Worm (Caenorhabditis elegans) whole organism, young adult: ENCODE data around the gene bbs-5.

Experiments used
- C17E4.6 ChIP-seq: fragments of 200-800 bp; sonication (Bioruptor generic); IDR thresholded peaks from 2 replicates; pipeline ENCODE4 v1.3.6; 2022; ENCODE audit warnings: missing genetic modification reagents, missing genetic modification characterization, missing compliant biosample characterization
- F22D6.2 ChIP-seq: sonication (generic microtip); optimal IDR thresholded peaks from 2 replicates; lab custom pipeline; 2016; ENCODE audit warnings: mild to moderate bottlenecking, missing genetic modification characterization, missing compliant biosample characterization
- F39B2.1 ChIP-seq: fragments of 200-800 bp; sonication (Bioruptor generic); IDR thresholded peaks from 2 replicates; pipeline ENCODE4 v1.3.6; 2022; ENCODE audit warnings: missing genetic modification reagents, missing genetic modification characterization, missing compliant biosample characterization
- F49E8.2 ChIP-seq: sonication (generic microtip); optimal IDR thresholded peaks from 3 replicates; lab custom pipeline; 2017; ENCODE audit warnings: missing genetic modification characterization, mild to moderate bottlenecking, missing compliant biosample characterization, antibody characterized with exemption, moderate library complexity; ENCODE audit not compliant: insufficient read depth
- K11D2.4 ChIP-seq: fragments of 200-800 bp; sonication (Bioruptor generic); IDR thresholded peaks from 2 replicates; pipeline ENCODE4 v1.3.6; 2022; ENCODE audit warnings: missing genetic modification reagents, missing genetic modification characterization, missing compliant biosample characterization
- T07F8.4 ChIP-seq: sonication (generic microtip); optimal IDR thresholded peaks from 2 replicates; lab custom pipeline; 2016; ENCODE audit warnings: mild to moderate bottlenecking, missing genetic modification characterization, moderate library complexity, missing compliant biosample characterization
- Y53F4B.3 ChIP-seq: fragments of 200-800 bp; sonication (Bioruptor generic); IDR thresholded peaks from 2 replicates; pipeline ENCODE4 v1.3.6; 2022; ENCODE audit warnings: missing genetic modification reagents, missing genetic modification characterization, missing compliant biosample characterization
- Y53G8AR.9 ChIP-seq: fragments of 200-800 bp; sonication (Bioruptor generic); conservative IDR thresholded peaks from 2 replicates; pipeline ENCODE4 v1.3.6; 2022; ENCODE audit warnings: missing genetic modification reagents, missing genetic modification characterization, missing compliant biosample characterization
- ZK185.1 ChIP-seq: sonication (generic microtip); optimal IDR thresholded peaks from 2 replicates; lab custom pipeline; 2016; ENCODE audit warnings: mild to moderate bottlenecking, missing genetic modification characterization, missing compliant biosample characterization; ENCODE audit not compliant: poor library complexity, severe bottlenecking
- ama-1 ChIP-seq, 3 experiments: fragments of 150-350 bp in 1 of 3; sonication (generic microtip) in 2 of 3; optimal IDR thresholded peaks; 2 replicates each; lab custom pipeline; 2014 to 2018; ENCODE audit warnings: missing biosample characterization in 2 of 3, missing genetic modification characterization in 2 of 3, missing genetic modification reagents in 2 of 3
- atf-7 ChIP-seq: sonication (generic microtip); optimal IDR thresholded peaks from 2 replicates; lab custom pipeline; 2017; ENCODE audit warnings: mild to moderate bottlenecking, missing genetic modification characterization, missing compliant biosample characterization
- ceh-27 ChIP-seq: fragments of 200-800 bp; sonication (Bioruptor generic); optimal IDR thresholded peaks from 2 replicates; lab custom pipeline; 2018; ENCODE audit warnings: mild to moderate bottlenecking, missing genetic modification characterization, moderate library complexity, missing compliant biosample characterization
- ceh-40 ChIP-seq: fragments of 200-800 bp; sonication (Bioruptor generic); IDR thresholded peaks from 2 replicates; pipeline ENCODE4 v1.3.6; 2022; ENCODE audit warnings: missing genetic modification characterization, missing compliant biosample characterization
- ceh-58 ChIP-seq: fragments of 200-800 bp; sonication (Bioruptor generic); IDR thresholded peaks from 2 replicates; pipeline ENCODE4 v1.3.6; 2022; ENCODE audit warnings: missing genetic modification characterization, missing compliant biosample characterization
- ceh-91 ChIP-seq: fragments of 200-800 bp; sonication (Bioruptor generic); IDR thresholded peaks from 2 replicates; pipeline ENCODE4 v1.3.6; 2022; ENCODE audit warnings: missing genetic modification reagents, missing genetic modification characterization, missing compliant biosample characterization
- egrh-3 ChIP-seq: fragments of 200-800 bp; sonication (Bioruptor generic); IDR thresholded peaks from 2 replicates; pipeline ENCODE4 v1.3.6; 2022; ENCODE audit warnings: missing genetic modification reagents, missing genetic modification characterization, missing compliant biosample characterization
- ekl-4 ChIP-seq: fragments of 200-800 bp; sonication (Bioruptor generic); IDR thresholded peaks from 2 replicates; pipeline ENCODE4 v1.3.6; 2022; ENCODE audit warnings: missing genetic modification reagents, missing genetic modification characterization, missing compliant biosample characterization
- ets-4 ChIP-seq: fragments of 200-800 bp; sonication (Bioruptor generic); optimal IDR thresholded peaks from 2 replicates; lab custom pipeline; 2018; ENCODE audit warnings: mild to moderate bottlenecking, missing genetic modification characterization, missing compliant biosample characterization
- him-1 ChIP-seq: sonication (generic microtip); optimal IDR thresholded peaks from 2 replicates; lab custom pipeline; 2016; ENCODE audit warnings: missing genotype, missing genetic modification reagents, missing genetic modification characterization, missing compliant biosample characterization
- hrde-1 ChIP-seq: sonication (generic microtip); optimal IDR thresholded peaks from 2 replicates; lab custom pipeline; 2016; ENCODE audit warnings: missing genetic modification characterization, mild to moderate bottlenecking, missing compliant biosample characterization, moderate library complexity, missing genotype, missing genetic modification reagents, borderline replicate concordance
- lin-26 ChIP-seq: fragments of 200-800 bp; sonication (Bioruptor generic); IDR thresholded peaks from 2 replicates; pipeline ENCODE4 v1.3.6; 2022; ENCODE audit warnings: missing genetic modification reagents, missing genetic modification characterization, missing compliant biosample characterization
- lin-35 ChIP-seq, 3 experiments: fragments of 150-350 bp in 2 of 3; sonication (generic microtip) in 1 of 3; optimal IDR thresholded peaks; 2 replicates each; lab custom pipeline; 2014 to 2018; ENCODE audit warnings: missing biosample characterization in 3 of 3, missing genetic modification characterization in 3 of 3, missing genetic modification reagents in 3 of 3
- lin-40 ChIP-seq: sonication (generic microtip); optimal IDR thresholded peaks from 2 replicates; lab custom pipeline; 2016; ENCODE audit warnings: missing genetic modification characterization, mild to moderate bottlenecking, missing compliant biosample characterization, missing genotype, missing genetic modification reagents
- lir-1 ChIP-seq: fragments of 200-800 bp; sonication (Bioruptor generic); conservative IDR thresholded peaks from 2 replicates; pipeline ENCODE4 v1.3.6; 2022; ENCODE audit warnings: missing genetic modification reagents, missing genetic modification characterization, missing compliant biosample characterization
- madf-8 ChIP-seq: fragments of 200-800 bp; sonication (Bioruptor generic); conservative IDR thresholded peaks from 2 replicates; pipeline ENCODE4 v1.3.6; 2022; ENCODE audit warnings: missing genetic modification reagents, missing genetic modification characterization, missing compliant biosample characterization
- mes-4 ChIP-seq: sonication (generic microtip); optimal IDR thresholded peaks from 2 replicates; lab custom pipeline; 2016; ENCODE audit warnings: missing genotype, missing genetic modification characterization, missing compliant biosample characterization
- nhr-120 ChIP-seq: fragments of 200-800 bp; sonication (Bioruptor generic); IDR thresholded peaks from 2 replicates; pipeline ENCODE4 v1.3.6; 2022; ENCODE audit warnings: missing genetic modification characterization, missing compliant biosample characterization
- nhr-27 ChIP-seq: fragments of 200-800 bp; sonication (Bioruptor generic); optimal IDR thresholded peaks from 2 replicates; lab custom pipeline; 2018; ENCODE audit warnings: mild to moderate bottlenecking, missing genetic modification characterization, moderate library complexity, missing compliant biosample characterization
- nhr-80 ChIP-seq: sonication (generic microtip); optimal IDR thresholded peaks from 2 replicates; lab custom pipeline; 2016; ENCODE audit warnings: missing genetic modification characterization, missing compliant biosample characterization
- rec-8 ChIP-seq, 2 experiments: sonication (generic microtip); optimal IDR thresholded peaks; 2 replicates each; lab custom pipeline; 2016; ENCODE audit warnings: mild to moderate bottlenecking in 2 of 2, missing genetic modification characterization in 2 of 2, missing genetic modification reagents in 2 of 2, missing genotype in 2 of 2, missing biosample characterization in 1 of 2, missing compliant biosample characterization in 1 of 2, moderate library complexity in 1 of 2
- repo-1 ChIP-seq: sonication (generic microtip); optimal IDR thresholded peaks from 2 replicates; lab custom pipeline; 2017; ENCODE audit warnings: mild to moderate bottlenecking, missing genetic modification characterization, missing compliant biosample characterization
- sdz-38 ChIP-seq: sonication (generic microtip); optimal IDR thresholded peaks from 2 replicates; lab custom pipeline; 2016; ENCODE audit warnings: missing genotype, missing genetic modification characterization, missing compliant biosample characterization
- sea-2 ChIP-seq: fragments of 200-800 bp; sonication (Bioruptor generic); IDR thresholded peaks from 2 replicates; pipeline ENCODE4 v1.3.6; 2022; ENCODE audit warnings: missing genetic modification characterization, missing compliant biosample characterization
- snpc-4 ChIP-seq, 5 experiments: fragments of 150-350 bp in 1 of 5; sonication (generic microtip) in 4 of 5; optimal IDR thresholded peaks; 2 replicates each; lab custom pipeline; 2014 to 2018; ENCODE audit warnings: missing genetic modification characterization in 5 of 5, missing biosample characterization in 3 of 5, antibody characterized with exemption in 2 of 5, mild to moderate bottlenecking in 2 of 5, missing compliant biosample characterization in 2 of 5, missing genotype in 2 of 5, moderate library complexity in 2 of 5, missing genetic modification reagents in 1 of 5
- somi-1 ChIP-seq: fragments of 200-800 bp; sonication (Bioruptor generic); optimal IDR thresholded peaks from 2 replicates; lab custom pipeline; 2018; ENCODE audit warnings: mild to moderate bottlenecking, missing genetic modification characterization, missing compliant biosample characterization
- tbx-9 ChIP-seq: sonication (generic microtip); optimal IDR thresholded peaks from 2 replicates; lab custom pipeline; 2016; ENCODE audit warnings: borderline replicate concordance, missing genetic modification characterization, inconsistent platforms, missing compliant biosample characterization
- tlf-1 ChIP-seq: fragments of 200-800 bp; sonication (Bioruptor generic); optimal IDR thresholded peaks from 2 replicates; lab custom pipeline; 2018; ENCODE audit warnings: mild to moderate bottlenecking, missing genetic modification characterization, missing compliant biosample characterization
- unc-130 ChIP-seq: sonication (generic microtip); optimal IDR thresholded peaks from 2 replicates; lab custom pipeline; 2016; ENCODE audit warnings: missing genetic modification reagents, missing genetic modification characterization, missing compliant biosample characterization
- unc-62 ChIP-seq: fragments of 150-350 bp; optimal IDR thresholded peaks from 2 replicates; lab custom pipeline; 2014; ENCODE audit warnings: missing biosample characterization, missing genetic modification reagents, missing genetic modification characterization
- xnd-1 ChIP-seq: sonication (generic microtip); optimal IDR thresholded peaks from 2 replicates; lab custom pipeline; 2016; ENCODE audit warnings: missing genotype, missing genetic modification reagents, missing genetic modification characterization, missing compliant biosample characterization
- zfh-2 ChIP-seq: fragments of 200-800 bp; sonication (Bioruptor generic); conservative IDR thresholded peaks from 2 replicates; pipeline ENCODE4 v1.3.6; 2022; ENCODE audit warnings: missing genetic modification reagents, missing genetic modification characterization, missing compliant biosample characterization
- ztf-22 ChIP-seq: fragments of 200-800 bp; sonication (Bioruptor generic); optimal IDR thresholded peaks from 2 replicates; lab custom pipeline; 2018; ENCODE audit warnings: mild to moderate bottlenecking, missing genetic modification characterization, moderate library complexity, missing compliant biosample characterization
- ztf-25 ChIP-seq: fragments of 200-800 bp; sonication (Bioruptor generic); IDR thresholded peaks from 2 replicates; pipeline ENCODE4 v1.3.6; 2022; ENCODE audit warnings: missing genetic modification reagents, missing genetic modification characterization, missing compliant biosample characterization

The bbs-5 gene

ce11 chrIII:10278826-10279225, 17.2 kb upstream of the bbs-5 start, which contains the start of gene pad-2:
Gene pad-2, plus strand, starts transcription at chrIII:10279126.
- no peak for TF ChIP-seq nhr-27
- TF ChIP-seq mes-4: no peak
- no peak for TF ChIP-seq hrde-1 (tag; lab: Kevin White, UChicago)
- no peak for TF ChIP-seq somi-1 (GFP tag; lab: Kevin White, UChicago)

ce11 chrIII:10271807-10272206, 10.2 kb upstream of the bbs-5 start:
- TF ChIP-seq F49E8.2: no peak
- TF ChIP-seq K11D2.4 (GFP tag; lab: Robert Waterston, UW): no peak
- no peak for TF ChIP-seq snpc-4 (GFP tag; optimal IDR thresholded peaks at IDR 0.05; lab: Kevin White, UChicago)
- no peak for TF ChIP-seq snpc-4 (tag; optimal IDR thresholded peaks at IDR 0.05; lab: Kevin White, UChicago)
- TF ChIP-seq somi-1 (GFP tag; lab: Kevin White, UChicago): no peak
- no peak for TF ChIP-seq ceh-58 (GFP tag; lab: Robert Waterston, UW)
- no peak for TF ChIP-seq sea-2
- no peak for TF ChIP-seq unc-62 (GFP tag; lab: Kevin White, UChicago)
- TF ChIP-seq F39B2.1 (GFP tag; lab: Robert Waterston, UW): no peak
- TF ChIP-seq unc-130 (GFP tag; lab: Kevin White, UChicago): no peak
- no peak for TF ChIP-seq ekl-4 (GFP tag; lab: Robert Waterston, UW)
- no peak for TF ChIP-seq Y53G8AR.9 (GFP tag; lab: Robert Waterston, UW)
- no peak for TF ChIP-seq F22D6.2 (tag; lab: Kevin White, UChicago)
- TF ChIP-seq C17E4.6 (GFP tag; lab: Robert Waterston, UW): no peak
- no peak for TF ChIP-seq Y53F4B.3 (GFP tag; lab: Robert Waterston, UW)
- no peak for TF ChIP-seq lin-26 (GFP tag; lab: Robert Waterston, UW)
- TF ChIP-seq sdz-38: no peak
- TF ChIP-seq ets-4 (GFP tag; lab: Kevin White, UChicago): no peak
- TF ChIP-seq ztf-22: no peak
- TF ChIP-seq zfh-2 (GFP tag; lab: Robert Waterston, UW): no peak
- no peak for TF ChIP-seq mes-4

DNA sequence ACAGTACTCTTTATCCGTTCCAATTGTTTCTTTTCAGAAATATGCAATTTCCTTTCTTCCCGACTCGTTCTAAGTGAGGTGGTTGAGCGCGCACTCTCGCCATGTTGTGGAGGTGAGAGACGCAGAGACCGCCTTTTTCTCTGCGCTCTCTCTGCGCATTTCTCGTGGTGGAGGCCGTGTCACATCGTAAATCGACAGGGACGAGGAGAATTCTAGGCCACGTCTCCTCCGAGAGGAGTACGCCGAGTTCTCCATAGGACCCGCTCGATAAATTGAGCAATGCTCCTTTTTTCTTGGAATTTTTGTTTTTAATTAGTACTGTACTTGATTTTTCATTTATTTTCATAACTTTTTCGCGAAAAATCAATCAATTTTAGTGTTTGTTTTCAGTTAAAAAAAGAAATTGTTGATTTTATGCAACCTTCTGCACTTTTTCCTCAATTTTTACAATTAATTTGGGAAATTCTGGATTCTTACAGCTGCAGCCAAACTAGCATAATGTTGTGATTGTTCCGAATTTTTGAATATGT, 9.3 kb upstream of the bbs-5 start, which contains the start of gene cnk-1:
TSS of gene cnk-1 (plus strand) at position 480 of the 530 bp plus-strand sequence.
- TF ChIP-seq him-1 (tag; lab: Kevin White, UChicago) (peak; percentile 54), tbx-9 (tag; lab: Kevin White, UChicago) (no peak), nhr-120 (GFP tag; lab: Robert Waterston, UW) (peak; percentile 94; the same call in 1 of the 2 replicates), T07F8.4 (tag; lab: Kevin White, UChicago) (peak; percentile 7), lin-40 (peak; percentile 80), ama-1 (optimal IDR thresholded peaks at IDR 0.05; lab: Kevin White, UChicago) (no peak), ama-1 (GFP tag; optimal IDR thresholded peaks at IDR 0.05; lab: Kevin White, UChicago) (no peak), lir-1 (GFP tag; lab: Robert Waterston, UW) (peak; percentile 98), madf-8 (GFP tag; lab: Robert Waterston, UW) (peak; percentile 93), lin-35 (GFP tag; optimal IDR thresholded peaks at IDR 0.05; lab: Kevin White, UChicago) (peak in 1 of 3 experiments; percentile 29), rec-8 (tag; optimal IDR thresholded peaks at IDR 0.05; lab: Kevin White, UChicago) (peak in 1 of 2 experiments; percentile 58), tlf-1 (GFP tag; lab: Kevin White, UChicago) (peak; percentile 80), ceh-27 (GFP tag; lab: Kevin White, UChicago) (peak; percentile 89), xnd-1 (tag; lab: Kevin White, UChicago) (peak; percentile 72), ceh-40 (GFP tag; lab: Robert Waterston, UW) (peak; percentile 73; the same call in 1 of the 2 replicates), lin-26 (GFP tag; lab: Robert Waterston, UW) (peak; percentile 84), ceh-91 (GFP tag; lab: Robert Waterston, UW) (peak; percentile 95), ztf-22 (no peak), ZK185.1 (tag; lab: Kevin White, UChicago) (peak; percentile 89), repo-1 (tag; lab: Kevin White, UChicago) (peak; percentile 60), egrh-3 (GFP tag; lab: Robert Waterston, UW) (peak; percentile 88), somi-1 (GFP tag; lab: Kevin White, UChicago) (peak; percentile 61), ztf-25 (GFP tag; lab: Robert Waterston, UW) (peak; percentile 97), Y53F4B.3 (GFP tag; lab: Robert Waterston, UW) (no peak; the same call in 1 of the 2 replicates), nhr-80 (tag; lab: Kevin White, UChicago) (peak; percentile 50), atf-7 (tag; lab: Kevin White, UChicago) (peak; percentile 69)
